Fruit fly (Drosophila melanogaster) S2 (cell line): Measurements from ENCODE around the gene Rpp30.

Experiments used
- CG8478 ChIP-seq: fragments of >200 bp; optimal IDR thresholded peaks from 2 replicates; lab custom pipeline; 2018
- CTCF ChIP-seq, 2 experiments: fragments of >200 bp; optimal IDR thresholded peaks; 2 replicates each; lab custom pipeline; 2018

- TF ChIP-seq CG8478 (lab: Kevin White, UChicago) = no peak
- TF ChIP-seq CTCF (optimal IDR thresholded peaks at IDR 0.05; lab: Kevin White, UChicago) = peak; percentile 1 to 12
Observed at dm6 chr2L:297480-298284, 45.5 kb upstream of the Rpp30 start, which contains the start of gene Pi3K21B.
